Worm (Caenorhabditis elegans): Measurements from ENCODE around the gene F37B12.1.
A peak's percentile ranks its signal among the peaks of the same experiment; 100 is the strongest.

F37B12.1 gene

DNA sequence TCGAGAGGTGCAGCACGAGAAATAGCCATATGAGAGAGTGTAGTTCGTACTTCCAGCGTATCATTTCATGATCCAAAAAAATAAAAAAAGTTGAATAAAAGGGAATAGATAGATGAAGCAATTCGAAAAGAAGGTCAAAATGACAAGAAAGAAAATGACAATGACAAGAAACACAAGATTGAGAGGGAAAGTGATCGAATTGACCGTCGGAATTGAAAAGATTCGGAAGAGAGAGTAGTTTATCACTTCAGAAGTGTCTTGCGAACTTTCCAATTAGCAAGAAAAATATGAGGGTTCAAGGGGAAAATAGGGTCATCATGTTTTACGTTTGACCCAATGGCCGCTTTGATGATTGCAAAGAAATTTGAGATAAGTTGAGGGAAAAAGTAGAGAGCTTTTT, 9.4 kb downstream of the F37B12.1 start, which contains the start of gene dep-1:
dep-1 (minus strand) TSS at position 95 of the 400 bp plus-strand sequence.
- TF ChIP-seq ref-1 (GFP tag; conservative IDR thresholded peaks at IDR 0.05) (no peak), ztf-23 (GFP tag; IDR thresholded peaks at IDR 0.05) (no peak), tab-1 (GFP tag; IDR thresholded peaks at IDR 0.05) (no peak), ztf-29 (GFP tag; IDR thresholded peaks at IDR 0.05) (no peak), klf-2 (GFP tag; conservative IDR thresholded peaks at IDR 0.05) (no peak), flt-1 (GFP tag; IDR thresholded peaks at IDR 0.05) (no peak), cog-1 (tag; optimal IDR thresholded peaks at IDR 0.05) (no peak), med-1 (GFP tag; optimal IDR thresholded peaks at IDR 0.05; ENCODE audit: insufficient read depth) (no peak), T22C8.4 (GFP tag; IDR thresholded peaks at IDR 0.05) (no peak)

DNA sequence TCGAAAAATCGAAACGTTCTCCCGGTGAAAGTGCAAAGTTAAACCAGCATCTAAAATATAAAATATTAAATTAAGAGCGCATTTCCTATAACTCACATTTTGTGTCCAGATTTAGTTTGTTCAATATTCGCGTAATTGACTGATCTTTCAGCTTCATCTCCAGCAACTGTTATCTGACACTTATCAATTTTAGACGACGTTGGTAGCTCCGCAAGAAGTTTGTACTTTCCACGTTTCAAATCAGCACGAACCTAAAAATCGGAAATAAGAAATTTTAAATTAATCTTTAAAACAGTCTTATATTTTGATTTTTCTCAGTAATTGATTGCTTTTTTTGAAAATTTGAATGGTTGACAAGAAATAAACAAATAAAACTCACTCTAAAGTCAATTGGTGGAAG, 11.4 kb downstream of the F37B12.1 start:
- TF ChIP-seq T22C8.4 (GFP tag; IDR thresholded peaks at IDR 0.05) (no peak), klf-2 (GFP tag; conservative IDR thresholded peaks at IDR 0.05) (no peak), flt-1 (GFP tag; IDR thresholded peaks at IDR 0.05) (no peak), ref-1 (GFP tag; conservative IDR thresholded peaks at IDR 0.05) (no peak), tab-1 (GFP tag; IDR thresholded peaks at IDR 0.05) (no peak), med-1 (GFP tag; optimal IDR thresholded peaks at IDR 0.05; ENCODE audit: insufficient read depth) (no peak), ztf-23 (GFP tag; IDR thresholded peaks at IDR 0.05) (no peak), cog-1 (tag; optimal IDR thresholded peaks at IDR 0.05) (no peak), ztf-29 (GFP tag; IDR thresholded peaks at IDR 0.05) (no peak)

DNA sequence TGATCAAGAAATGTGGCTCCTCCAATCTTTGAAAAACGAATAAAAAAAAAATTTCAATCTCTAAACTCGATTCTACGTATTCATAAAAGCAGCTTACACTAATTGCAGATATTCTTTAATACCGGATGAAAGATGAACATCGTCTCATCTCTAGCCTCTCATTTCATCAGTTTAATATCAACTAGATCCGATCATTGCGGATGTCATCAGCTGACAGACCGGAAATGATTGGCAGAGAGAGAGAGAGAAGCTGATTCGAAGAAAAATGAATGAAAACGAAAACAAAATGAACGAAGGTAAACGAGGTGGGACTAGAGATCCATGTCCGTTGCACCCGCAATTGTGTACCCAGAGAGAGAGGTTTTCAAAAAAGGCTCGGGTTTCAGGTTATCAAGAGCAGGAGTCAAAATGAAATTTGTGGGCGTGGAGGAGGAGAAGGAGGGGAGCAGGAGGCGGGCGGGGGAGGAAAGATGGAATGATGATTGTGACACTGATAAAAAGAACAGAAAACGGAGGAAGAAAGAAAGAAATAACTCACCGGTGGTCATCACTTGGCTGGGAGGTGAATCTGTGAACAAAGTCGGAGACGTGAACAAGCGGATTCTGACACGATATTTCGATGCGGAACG, 14.1 kb downstream of the F37B12.1 start:
- TF ChIP-seq cog-1 (tag; optimal IDR thresholded peaks at IDR 0.05) (no peak), T22C8.4 (GFP tag; IDR thresholded peaks at IDR 0.05) (no peak), ztf-29 (GFP tag; IDR thresholded peaks at IDR 0.05) (no peak)

DNA sequence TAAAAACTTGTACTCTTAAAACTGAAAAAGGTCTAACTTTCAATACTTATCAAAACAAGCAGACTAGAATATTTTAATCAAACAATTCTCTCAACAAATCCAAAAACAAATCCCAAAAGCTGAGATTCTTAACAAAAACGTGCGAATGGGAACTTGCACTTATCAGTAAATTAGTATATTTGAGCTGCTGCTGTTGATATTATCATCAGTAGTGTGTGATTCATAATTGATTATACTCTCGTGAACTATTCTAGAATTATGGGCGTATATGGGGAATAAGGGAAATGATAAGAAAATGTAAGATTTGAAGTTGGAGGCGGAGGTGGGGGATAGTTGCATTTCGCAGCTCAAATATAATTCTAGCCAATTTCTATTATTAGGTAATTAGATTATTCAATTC, 14.9 kb downstream of the F37B12.1 start:
- TF ChIP-seq ztf-29 (GFP tag; IDR thresholded peaks at IDR 0.05): no peak
- no peak for TF ChIP-seq ztf-23 (GFP tag; IDR thresholded peaks at IDR 0.05)
- no peak for TF ChIP-seq ref-1 (GFP tag; conservative IDR thresholded peaks at IDR 0.05)
- TF ChIP-seq tab-1 (GFP tag; IDR thresholded peaks at IDR 0.05): no peak
- no peak for TF ChIP-seq flt-1 (GFP tag; IDR thresholded peaks at IDR 0.05)
- no peak for TF ChIP-seq med-1 (GFP tag; optimal IDR thresholded peaks at IDR 0.05; ENCODE audit: insufficient read depth)
- no peak for TF ChIP-seq cog-1 (tag; optimal IDR thresholded peaks at IDR 0.05)
- TF ChIP-seq T22C8.4 (GFP tag; IDR thresholded peaks at IDR 0.05): no peak
- TF ChIP-seq klf-2 (GFP tag; conservative IDR thresholded peaks at IDR 0.05): no peak

DNA sequence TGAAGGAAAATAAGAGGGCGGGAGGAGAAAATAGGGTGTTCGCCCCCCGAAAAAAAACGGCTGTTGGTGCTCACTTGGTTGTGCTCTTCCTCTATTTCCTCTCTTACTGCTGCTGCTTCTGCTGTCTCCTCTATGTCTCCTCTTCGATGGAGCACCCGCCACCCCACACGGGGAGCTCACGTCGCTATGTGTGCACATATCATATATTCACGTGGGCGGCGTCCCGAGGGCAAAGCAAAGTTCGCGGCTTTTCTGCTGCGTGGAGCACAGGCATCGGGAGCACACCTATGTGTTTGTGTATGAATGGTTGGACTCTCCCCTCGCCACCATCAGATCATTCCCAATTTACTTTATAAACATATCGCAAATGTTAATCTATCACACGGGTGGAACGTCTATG, 15.7 kb downstream of the F37B12.1 start:
- no peak for TF ChIP-seq T22C8.4 (GFP tag; IDR thresholded peaks at IDR 0.05)
- 0 out of 2 replicates have a peak, but pooled peaks have one; percentile 34 for TF ChIP-seq ztf-23 (GFP tag; IDR thresholded peaks at IDR 0.05)

DNA sequence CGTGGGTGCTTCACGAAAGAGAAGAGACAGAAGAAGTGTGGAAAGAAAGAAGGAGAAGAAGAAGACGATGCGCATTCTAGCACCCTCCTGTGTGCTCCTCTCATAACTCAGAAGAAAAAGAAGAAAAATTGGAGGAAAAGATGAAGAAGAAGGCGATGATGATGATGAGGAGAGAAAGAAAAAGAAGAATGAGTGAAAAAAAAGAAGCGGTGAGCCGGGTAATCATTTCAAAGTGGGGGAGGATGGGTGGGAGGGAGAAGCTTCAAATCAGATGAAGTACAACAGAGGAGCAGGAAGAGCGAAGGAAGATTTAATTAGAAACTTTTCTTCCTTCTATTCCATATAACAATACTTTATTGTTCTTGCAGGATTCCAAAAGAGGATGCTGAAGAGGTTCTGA, 18.4 kb downstream of the F37B12.1 start:
- TF ChIP-seq tab-1 (GFP tag; IDR thresholded peaks at IDR 0.05) (no peak), ztf-23 (GFP tag; IDR thresholded peaks at IDR 0.05) (no peak), flt-1 (GFP tag; IDR thresholded peaks at IDR 0.05) (no peak), ztf-29 (GFP tag; IDR thresholded peaks at IDR 0.05) (no peak), cog-1 (tag; optimal IDR thresholded peaks at IDR 0.05) (no peak), klf-2 (GFP tag; conservative IDR thresholded peaks at IDR 0.05) (no peak), T22C8.4 (GFP tag; IDR thresholded peaks at IDR 0.05) (no peak), med-1 (GFP tag; optimal IDR thresholded peaks at IDR 0.05; ENCODE audit: insufficient read depth) (no peak), ref-1 (GFP tag; conservative IDR thresholded peaks at IDR 0.05) (no peak)

DNA sequence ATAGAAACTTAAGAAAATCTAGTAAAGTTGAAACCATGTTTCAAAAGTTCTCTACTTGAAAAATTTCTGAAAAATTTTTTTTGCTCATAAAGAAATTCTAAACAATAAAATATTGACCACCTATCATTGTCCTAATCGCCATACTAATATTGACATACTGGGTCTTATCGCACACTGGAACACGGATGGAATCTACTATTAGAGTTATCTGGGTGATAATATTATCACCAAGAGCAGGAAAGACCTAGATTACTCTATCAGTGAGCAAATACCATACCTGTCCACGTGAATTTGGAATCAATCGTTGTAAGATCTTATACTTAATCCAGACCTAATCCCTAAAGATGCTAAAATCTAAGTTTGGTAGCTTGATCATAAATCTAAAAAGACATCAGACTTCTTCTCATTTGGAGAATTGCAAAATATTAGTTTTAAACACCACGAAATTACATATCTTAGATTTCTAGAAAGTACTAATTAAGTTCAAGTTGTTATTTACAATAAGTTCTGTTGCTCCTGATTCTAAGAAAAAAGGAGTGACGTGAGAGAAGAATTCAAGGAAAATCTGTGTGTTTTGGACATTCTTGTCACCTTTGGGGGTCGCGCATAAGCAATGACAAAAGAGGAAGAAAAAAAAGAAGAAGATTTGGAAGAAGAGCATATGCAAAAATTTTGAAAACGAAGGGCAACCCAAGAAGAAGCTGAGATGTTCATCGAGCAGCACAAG, 18.9 kb downstream of the F37B12.1 start:
- no peak for TF ChIP-seq ztf-23 (GFP tag; IDR thresholded peaks at IDR 0.05)
- TF ChIP-seq flt-1 (GFP tag; IDR thresholded peaks at IDR 0.05): no peak
- TF ChIP-seq ztf-29 (GFP tag; IDR thresholded peaks at IDR 0.05): no peak
- TF ChIP-seq med-1 (GFP tag; optimal IDR thresholded peaks at IDR 0.05; ENCODE audit: insufficient read depth): no peak
- TF ChIP-seq ref-1 (GFP tag; conservative IDR thresholded peaks at IDR 0.05): no peak
- no peak for TF ChIP-seq klf-2 (GFP tag; conservative IDR thresholded peaks at IDR 0.05)
- TF ChIP-seq T22C8.4 (GFP tag; IDR thresholded peaks at IDR 0.05): no peak

DNA sequence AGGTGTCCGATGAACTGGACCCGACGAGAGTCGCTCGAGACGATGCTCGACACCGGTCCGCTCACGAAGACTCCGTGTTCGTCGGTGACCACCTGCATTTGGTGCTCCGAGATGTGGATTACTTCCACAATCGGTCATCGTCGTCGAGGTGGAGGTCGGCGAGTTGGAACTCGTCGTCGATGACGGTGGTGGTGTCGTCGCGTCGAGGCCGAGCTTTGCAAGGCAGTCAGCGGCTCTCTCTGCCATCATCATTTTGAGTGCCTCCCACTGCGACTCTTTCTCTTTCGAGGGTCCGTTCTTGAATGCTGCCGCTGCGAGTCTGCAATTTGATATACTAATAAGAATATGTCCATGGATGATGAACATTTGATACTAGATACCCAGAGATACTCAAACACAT, 21.3 kb downstream of the F37B12.1 start:
- TF ChIP-seq cog-1 (tag; optimal IDR thresholded peaks at IDR 0.05): no peak
- TF ChIP-seq flt-1 (GFP tag; IDR thresholded peaks at IDR 0.05): no peak
- TF ChIP-seq klf-2 (GFP tag; conservative IDR thresholded peaks at IDR 0.05): no peak
- no peak for TF ChIP-seq ztf-29 (GFP tag; IDR thresholded peaks at IDR 0.05)
- no peak for TF ChIP-seq tab-1 (GFP tag; IDR thresholded peaks at IDR 0.05)
- no peak for TF ChIP-seq T22C8.4 (GFP tag; IDR thresholded peaks at IDR 0.05)
- no peak for TF ChIP-seq med-1 (GFP tag; optimal IDR thresholded peaks at IDR 0.05; ENCODE audit: insufficient read depth)
- TF ChIP-seq ref-1 (GFP tag; conservative IDR thresholded peaks at IDR 0.05): no peak
- TF ChIP-seq ztf-23 (GFP tag; IDR thresholded peaks at IDR 0.05): no peak

DNA sequence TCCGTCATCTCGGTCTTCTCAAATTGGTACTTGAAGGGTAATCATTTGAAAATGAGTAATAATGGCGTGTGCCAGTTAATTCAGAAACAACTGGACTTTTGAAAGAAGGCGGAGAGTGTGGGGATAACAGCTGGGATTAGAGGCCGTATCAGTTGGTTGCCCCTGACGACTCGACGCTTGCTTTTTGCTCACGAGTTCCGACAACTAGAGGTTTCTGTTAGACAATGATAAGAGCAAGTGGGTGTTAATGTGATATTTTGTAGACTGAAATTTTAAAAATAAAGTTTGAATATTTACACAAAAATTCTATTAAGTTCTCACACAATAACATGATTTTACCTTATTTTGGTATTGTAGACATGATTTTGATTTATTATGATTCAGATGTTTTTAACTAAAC, 24.0 kb downstream of the F37B12.1 start, which contains the start of gene F44G4.7:
F44G4.7 (minus strand) TSS at position 101 of the 400 bp plus-strand sequence.
- TF ChIP-seq ref-1 (GFP tag; conservative IDR thresholded peaks at IDR 0.05) (no peak), ztf-23 (GFP tag; IDR thresholded peaks at IDR 0.05) (no peak), klf-2 (GFP tag; conservative IDR thresholded peaks at IDR 0.05) (no peak), T22C8.4 (GFP tag; IDR thresholded peaks at IDR 0.05) (no peak), flt-1 (GFP tag; IDR thresholded peaks at IDR 0.05) (no peak), cog-1 (tag; optimal IDR thresholded peaks at IDR 0.05) (no peak), med-1 (GFP tag; optimal IDR thresholded peaks at IDR 0.05; ENCODE audit: insufficient read depth) (no peak), ztf-29 (GFP tag; IDR thresholded peaks at IDR 0.05) (no peak), tab-1 (GFP tag; IDR thresholded peaks at IDR 0.05) (no peak)

All from whole organism, midembryonic.